Worm (Caenorhabditis elegans) whole organism, L4 larva: Measurements from ENCODE around the gene atn-1.
A peak's percentile ranks its signal among the peaks of the same experiment; 100 is the strongest.

Source experiments
- R02D3.7 ChIP-seq: fragments of 150-350 bp; sonication (generic microtip); optimal IDR thresholded peaks from 3 replicates; lab custom pipeline; 2014; ENCODE audit warnings: missing biosample characterization, missing genetic modification characterization
- Y48G9A.11 ChIP-seq: fragments of 200-800 bp; sonication (Bioruptor generic); IDR thresholded peaks from 2 replicates; pipeline ENCODE4 v1.3.6; 2022; ENCODE audit warnings: missing genetic modification reagents, missing genetic modification characterization, missing compliant biosample characterization
- aly-2 ChIP-seq: sonication (generic microtip); optimal IDR thresholded peaks from 2 replicates; lab custom pipeline; 2018; ENCODE audit warnings: missing biosample characterization, missing genetic modification characterization
- lin-13 ChIP-seq: fragments of 150-350 bp; optimal IDR thresholded peaks from 2 replicates; lab custom pipeline; 2014; ENCODE audit warnings: missing biosample characterization, missing genetic modification reagents, missing genetic modification characterization
- lin-29 ChIP-seq: fragments of 200-800 bp; sonication (Bioruptor generic); IDR thresholded peaks from 2 replicates; pipeline ENCODE4 v1.3.6; 2022; ENCODE audit warnings: missing genetic modification reagents, missing genetic modification characterization, missing compliant biosample characterization
- lin-39 ChIP-seq: fragments of 150-350 bp; optimal IDR thresholded peaks from 2 replicates; lab custom pipeline; 2014; ENCODE audit warnings: missing biosample characterization, missing genetic modification reagents, missing genetic modification characterization
- nhr-11 ChIP-seq: fragments of 150-350 bp; optimal IDR thresholded peaks from 2 replicates; lab custom pipeline; 2014; ENCODE audit warnings: missing biosample characterization, missing genetic modification characterization
- nhr-77 ChIP-seq: fragments of 150-350 bp; optimal IDR thresholded peaks from 2 replicates; lab custom pipeline; 2014; ENCODE audit warnings: missing biosample characterization, missing genetic modification characterization
- saeg-2 ChIP-seq: fragments of 200-800 bp; sonication (Bioruptor generic); IDR thresholded peaks from 2 replicates; pipeline ENCODE4 v1.3.6; 2022; ENCODE audit warnings: missing genetic modification reagents, missing genetic modification characterization, missing compliant biosample characterization
- unc-62 ChIP-seq, 3 experiments: fragments of 150-350 bp in 1 of 3; sonication (generic microtip); optimal IDR thresholded peaks in 2 of 3; peaks in 1 of 3; 1 replicate in 1 of 3; 2 replicates in 2 of 3; lab custom pipeline; 2014 to 2017; ENCODE audit warnings: missing biosample characterization in 3 of 3, missing genetic modification characterization in 3 of 3, missing genetic modification reagents in 3 of 3, missing genotype in 1 of 3

DNA sequence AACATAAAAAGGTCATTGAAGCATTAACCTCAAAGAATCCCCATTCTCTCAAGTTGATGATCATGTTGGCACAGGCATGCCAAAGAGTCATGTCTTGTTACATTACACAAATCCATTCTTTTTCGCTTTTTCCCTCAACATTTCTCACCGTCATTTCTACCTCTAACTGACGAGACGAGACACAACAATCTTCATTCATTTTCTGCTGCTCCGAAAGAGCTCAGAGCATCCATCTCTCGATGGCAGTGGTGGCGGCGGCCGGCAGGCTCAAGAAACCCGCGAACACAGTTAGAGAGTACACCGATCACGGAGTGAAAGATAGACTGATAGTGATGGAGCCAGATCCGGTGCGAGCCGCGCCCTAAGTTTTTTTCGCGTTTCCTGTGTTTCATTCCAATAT, 1.1 kb upstream of the atn-1 start:
- TF ChIP-seq aly-2 (no peak), nhr-77 (no peak), lin-13 (no peak), R02D3.7 (tag; lab: Kevin White, UChicago) (no peak), saeg-2 (GFP tag; lab: Robert Waterston, UW) (no peak), nhr-11 (tag; lab: Kevin White, UChicago) (peak; percentile 41), lin-29 (no peak), Y48G9A.11 (GFP tag; lab: Robert Waterston, UW) (no peak), lin-39 (tag; lab: Kevin White, UChicago) (no peak), unc-62 (GFP tag; optimal IDR thresholded peaks at IDR 0.05 in 1 of 2; lab: Kevin White, UChicago) (peak in 1 of 2 experiments; percentile 65), unc-62 (tag; optimal IDR thresholded peaks at IDR 0.05; lab: Kevin White, UChicago) (no peak)
